Worm (Caenorhabditis elegans): ENCODE results near the gene Y6E2A.4.

Y6E2A.4 gene

DNA sequence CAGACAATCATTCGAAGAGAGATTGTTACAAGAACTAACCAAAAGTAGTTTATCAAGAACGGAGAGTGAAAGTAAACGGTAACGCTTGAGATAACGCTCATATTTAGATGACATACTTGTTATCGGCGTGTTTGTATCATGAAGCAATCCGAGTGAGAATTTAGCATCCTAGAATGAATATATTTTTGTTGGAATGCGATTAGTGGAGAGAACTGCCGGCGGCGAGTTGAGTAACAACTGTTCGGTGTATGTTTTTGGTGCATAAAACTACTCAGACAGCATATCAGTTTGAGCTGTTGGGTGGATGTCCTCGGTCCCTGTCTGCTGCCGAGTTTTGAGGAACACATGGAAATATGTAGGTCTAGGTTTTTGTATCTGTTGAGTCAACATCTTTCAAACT, 17.0 kb upstream of the Y6E2A.4 start, which contains the start of gene T23D5.3:
Gene T23D5.3, minus strand, starts transcription at position 101 of the 400 bp plus-strand sequence.
- no peak for TF ChIP-seq M03D4.4 (tag; optimal IDR thresholded peaks at IDR 0.05)
- TF ChIP-seq flh-1 (GFP tag; optimal IDR thresholded peaks at IDR 0.05), result no peak

DNA sequence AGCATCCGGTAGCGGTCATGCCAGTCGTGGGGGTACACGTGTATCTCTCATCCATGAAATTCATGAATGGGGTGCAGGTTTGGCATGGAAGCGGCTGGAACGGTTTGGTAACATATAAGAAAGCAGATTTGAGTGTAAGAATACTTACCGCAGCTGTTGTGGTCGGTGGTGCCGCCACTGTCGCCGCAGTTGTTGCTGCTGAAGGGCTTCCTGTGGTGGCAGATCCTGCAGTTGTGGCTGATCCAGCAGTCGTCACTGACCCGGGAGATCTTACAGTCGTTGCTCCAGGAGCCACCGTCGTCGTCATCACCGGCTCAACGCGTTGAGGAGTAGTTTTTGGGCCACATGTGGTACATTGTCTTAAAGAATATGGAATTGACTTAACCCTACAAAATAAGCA, 16.4 kb upstream of the Y6E2A.4 start:
- no peak for TF ChIP-seq lsy-2 (tag; optimal IDR thresholded peaks at IDR 0.05)
- no peak for TF ChIP-seq hlh-1 (tag; optimal IDR thresholded peaks at IDR 0.05)
- no peak for TF ChIP-seq pha-4 (tag; optimal IDR thresholded peaks at IDR 0.05)
- no peak for TF ChIP-seq nhr-28 (tag; optimal IDR thresholded peaks at IDR 0.05)
- TF ChIP-seq unc-62 (GFP tag; optimal IDR thresholded peaks at IDR 0.05), result no peak
- TF ChIP-seq ceh-39 (tag; optimal IDR thresholded peaks at IDR 0.05), result no peak
- TF ChIP-seq flh-1 (GFP tag; optimal IDR thresholded peaks at IDR 0.05), result no peak
- TF ChIP-seq sem-2 (GFP tag; optimal IDR thresholded peaks at IDR 0.05), result no peak

DNA sequence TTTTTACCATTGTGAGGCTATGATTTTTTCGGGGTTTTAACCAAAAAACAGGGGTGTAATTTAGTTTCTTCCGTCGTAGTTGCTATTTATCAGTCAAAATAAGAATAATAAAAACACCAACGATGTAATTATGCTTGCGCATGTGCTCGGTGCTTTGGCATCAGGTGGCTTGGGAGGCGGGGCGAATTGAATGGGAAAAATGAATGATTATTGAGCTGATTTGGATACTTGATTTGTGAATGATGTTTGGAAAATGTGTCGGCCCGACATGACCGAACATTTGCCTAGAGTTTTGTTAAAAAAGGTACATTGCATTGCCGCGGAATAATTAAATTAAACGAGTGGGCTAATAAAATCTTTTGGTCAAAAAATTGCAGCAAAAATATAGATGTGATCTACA, 15.6 kb upstream of the Y6E2A.4 start, which contains the start of gene str-38:
Gene str-38, minus strand, starts transcription at position 101 of the 400 bp plus-strand sequence.
- no peak for TF ChIP-seq nhr-76 (tag; optimal IDR thresholded peaks at IDR 0.05)
- no peak for TF ChIP-seq snpc-4 (tag; optimal IDR thresholded peaks at IDR 0.05)
- TF ChIP-seq pha-4 (tag; optimal IDR thresholded peaks at IDR 0.05), result no peak
- TF ChIP-seq ztf-11 (tag; optimal IDR thresholded peaks at IDR 0.05), result no peak
- no peak for TF ChIP-seq ceh-39 (tag; optimal IDR thresholded peaks at IDR 0.05)
- TF ChIP-seq mep-1 (tag; optimal IDR thresholded peaks at IDR 0.05), result no peak

DNA sequence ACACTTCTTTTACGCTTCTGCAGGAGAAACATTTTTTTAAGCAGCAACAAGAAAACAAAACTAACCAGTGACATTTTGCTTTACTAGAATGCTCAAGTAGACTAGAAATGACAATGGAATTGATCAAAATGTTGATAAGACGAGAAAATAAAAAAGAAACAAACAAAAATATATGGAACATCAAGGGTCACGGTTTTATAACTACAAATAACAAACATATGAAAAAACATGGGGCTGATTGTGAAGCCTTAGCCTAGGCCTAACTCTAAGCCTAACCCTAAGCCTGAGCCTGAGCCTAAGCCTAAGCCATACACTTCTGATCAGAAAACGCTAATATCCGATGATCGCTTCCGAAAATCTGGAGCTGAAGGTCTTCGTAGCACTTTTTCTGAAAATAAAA, 13.9 kb upstream of the Y6E2A.4 start, which contains the start of gene Y6E2A.10:
Gene Y6E2A.10, minus strand, starts transcription at position 101 of the 400 bp plus-strand sequence.
- TF ChIP-seq nhr-12 (tag; optimal IDR thresholded peaks at IDR 0.05), result no peak
- TF ChIP-seq sptf-1 (tag; optimal IDR thresholded peaks at IDR 0.05), result no peak
- no peak for TF ChIP-seq ceh-43 (GFP tag; optimal IDR thresholded peaks at IDR 0.05)
- TF ChIP-seq snpc-4 (tag; optimal IDR thresholded peaks at IDR 0.05), result no peak
- no peak for TF ChIP-seq unc-39 (tag; optimal IDR thresholded peaks at IDR 0.05)
- TF ChIP-seq cnd-1 (tag; optimal IDR thresholded peaks at IDR 0.05), result no peak
- no peak for TF ChIP-seq ceh-83 (GFP tag; optimal IDR thresholded peaks at IDR 0.05)
- no peak for TF ChIP-seq ceh-39 (tag; optimal IDR thresholded peaks at IDR 0.05)
- no peak for TF ChIP-seq M03D4.4 (tag; optimal IDR thresholded peaks at IDR 0.05)
- TF ChIP-seq lin-13 (tag; optimal IDR thresholded peaks at IDR 0.05), result no peak
- no peak for TF ChIP-seq blmp-1 (tag; optimal IDR thresholded peaks at IDR 0.05)
- TF ChIP-seq drap-1 (GFP tag; optimal IDR thresholded peaks at IDR 0.05), result no peak
- no peak for TF ChIP-seq nhr-237 (tag; optimal IDR thresholded peaks at IDR 0.05)
- no peak for TF ChIP-seq tbx-8 (GFP tag; optimal IDR thresholded peaks at IDR 0.05)
- TF ChIP-seq mep-1 (tag; optimal IDR thresholded peaks at IDR 0.05), result no peak
- no peak for TF ChIP-seq unc-120 (tag; optimal IDR thresholded peaks at IDR 0.05; ENCODE audit: poor library complexity, severe bottlenecking)
- TF ChIP-seq sem-2 (GFP tag; optimal IDR thresholded peaks at IDR 0.05), result no peak
- no peak for TF ChIP-seq elt-3 (tag; optimal IDR thresholded peaks at IDR 0.05)

DNA sequence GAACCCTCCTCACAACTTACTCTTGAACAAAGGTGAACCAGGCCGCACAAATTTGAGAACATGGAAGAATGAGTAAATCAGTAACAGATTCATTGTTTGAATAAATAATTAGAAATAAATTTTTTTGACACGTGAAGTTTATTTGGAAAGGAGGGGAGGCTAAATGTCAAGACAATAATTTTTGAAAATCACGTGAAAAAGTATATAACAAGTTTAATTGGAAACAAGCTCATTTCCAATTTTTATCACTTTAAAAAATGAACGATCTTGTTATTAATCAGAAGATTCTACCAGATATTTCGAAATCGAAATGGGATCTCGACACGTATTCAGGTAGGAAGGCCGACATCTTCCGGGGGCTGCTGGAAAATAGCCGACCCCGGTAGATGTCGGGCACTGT, 10.0 kb upstream of the Y6E2A.4 start, which contains the start of the genes irld-57 and sfxn-1.3:
Gene irld-57, minus strand, starts transcription at position 101 of the 400 bp plus-strand sequence.
Gene sfxn-1.3, plus strand, starts transcription at position 232 of the 400 bp plus-strand sequence.
- TF ChIP-seq elt-3 (tag; optimal IDR thresholded peaks at IDR 0.05) (no peak), snpc-4 (tag; optimal IDR thresholded peaks at IDR 0.05) (no peak), flh-1 (GFP tag; optimal IDR thresholded peaks at IDR 0.05) (no peak), lsy-2 (tag; optimal IDR thresholded peaks at IDR 0.05) (no peak), hlh-1 (tag; optimal IDR thresholded peaks at IDR 0.05) (no peak), ham-2 (GFP tag; optimal IDR thresholded peaks at IDR 0.05) (no peak), lin-13 (tag; optimal IDR thresholded peaks at IDR 0.05) (no peak), bed-3 (GFP tag; optimal IDR thresholded peaks at IDR 0.05) (no peak), ceh-83 (GFP tag; optimal IDR thresholded peaks at IDR 0.05) (no peak), lin-32 (GFP tag; optimal IDR thresholded peaks at IDR 0.05) (no peak), sem-2 (GFP tag; optimal IDR thresholded peaks at IDR 0.05) (no peak)

DNA sequence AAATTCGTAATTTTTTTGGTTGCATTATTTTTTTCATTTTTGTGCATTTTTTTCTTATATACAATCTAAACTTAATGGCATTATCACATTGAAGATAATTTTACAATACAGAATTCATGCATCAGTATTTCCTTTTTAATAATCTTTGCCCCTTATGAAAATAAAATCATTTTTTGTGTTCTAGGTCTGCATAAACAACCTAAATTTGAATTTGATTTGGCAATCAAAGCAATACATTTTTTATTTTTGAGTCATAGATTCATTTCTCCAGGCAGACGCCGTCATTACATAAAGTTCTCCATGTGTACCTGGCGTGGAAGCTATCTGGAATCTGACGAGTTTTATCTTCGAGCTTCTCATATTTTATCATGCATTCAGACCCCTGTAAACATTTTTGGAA, 5.3 kb upstream of the Y6E2A.4 start, which contains the start of gene srh-140:
Gene srh-140, plus strand, starts transcription at position 301 of the 400 bp plus-strand sequence.
- TF ChIP-seq zip-8 (tag; optimal IDR thresholded peaks at IDR 0.05), result no peak
- no peak for TF ChIP-seq hlh-1 (tag; optimal IDR thresholded peaks at IDR 0.05)
- TF ChIP-seq drap-1 (GFP tag; optimal IDR thresholded peaks at IDR 0.05), result no peak
- no peak for TF ChIP-seq blmp-1 (tag; optimal IDR thresholded peaks at IDR 0.05)
- no peak for TF ChIP-seq pha-4 (tag; optimal IDR thresholded peaks at IDR 0.05)
- TF ChIP-seq ceh-43 (GFP tag; optimal IDR thresholded peaks at IDR 0.05), result no peak
- no peak for TF ChIP-seq lsy-2 (tag; optimal IDR thresholded peaks at IDR 0.05)
- TF ChIP-seq ztf-11 (tag; optimal IDR thresholded peaks at IDR 0.05), result no peak
- TF ChIP-seq lin-13 (tag; optimal IDR thresholded peaks at IDR 0.05), result no peak
- no peak for TF ChIP-seq lin-32 (GFP tag; optimal IDR thresholded peaks at IDR 0.05)
- TF ChIP-seq sem-2 (GFP tag; optimal IDR thresholded peaks at IDR 0.05), result no peak
- no peak for TF ChIP-seq nhr-237 (tag; optimal IDR thresholded peaks at IDR 0.05)

Measured in whole organism, mixed stage, embryonic.